Worm (Caenorhabditis elegans): ENCODE measurements around the gene W04G3.7.

The W04G3.7 gene

ce11 chrX:11035563-11035962 lies 49.5 kb downstream of the W04G3.7 start (continued):
- TF ChIP-seq hlh-17 (GFP tag; optimal IDR thresholded peaks at IDR 0.05; ENCODE audit: borderline replicate concordance) (no peak), nhr-71 (tag; optimal IDR thresholded peaks at IDR 0.05) (peak; percentile 72), C34B4.2 (tag; optimal IDR thresholded peaks at IDR 0.05) (no peak), blmp-1 (tag; optimal IDR thresholded peaks at IDR 0.05) (no peak), egl-27 (tag; optimal IDR thresholded peaks at IDR 0.05) (no peak), isw-1 (GFP tag; IDR thresholded peaks at IDR 0.05) (no peak), pag-3 (tag; optimal IDR thresholded peaks at IDR 0.05; ENCODE audit: borderline replicate concordance, insufficient read depth) (no peak), Y116A8C.19 (tag; optimal IDR thresholded peaks at IDR 0.05; ENCODE audit: borderline replicate concordance) (no peak), unc-86 (tag; optimal IDR thresholded peaks at IDR 0.05) (no peak), rnt-1 (tag; optimal IDR thresholded peaks at IDR 0.05) (peak; percentile 68), nhr-19 (GFP tag; conservative IDR thresholded peaks at IDR 0.05) (peak; percentile 46), ztf-4 (tag; optimal IDR thresholded peaks at IDR 0.05) (no peak), efl-3 (GFP tag; optimal IDR thresholded peaks at IDR 0.05) (no peak), nhr-20 (tag; optimal IDR thresholded peaks at IDR 0.05) (peak; percentile 16), sup-37 (GFP tag; optimal IDR thresholded peaks at IDR 0.05) (no peak), nhr-28 (tag; optimal IDR thresholded peaks at IDR 0.05) (no peak), C04F5.9 (tag; optimal IDR thresholded peaks at IDR 0.05) (no peak), hlh-4 (tag; optimal IDR thresholded peaks at IDR 0.05) (no peak), elt-2 (tag; optimal IDR thresholded peaks at IDR 0.05) (no peak), nhr-90 (tag; optimal IDR thresholded peaks at IDR 0.05; ENCODE audit: poor library complexity) (no peak), ceh-88 (GFP tag; IDR thresholded peaks at IDR 0.05) (no peak), nhr-11 (tag; optimal IDR thresholded peaks at IDR 0.05) (no peak), C16A3.4 (tag; optimal IDR thresholded peaks at IDR 0.05) (no peak), ztf-11 (tag; optimal IDR thresholded peaks at IDR 0.05) (no peak), aha-1 (tag; optimal IDR thresholded peaks at IDR 0.05) (no peak), mdl-1 (tag; optimal IDR thresholded peaks at IDR 0.05) (peak in 1 of 2 experiments; percentile 18), sox-4 (tag; optimal IDR thresholded peaks at IDR 0.05) (no peak)

- TF ChIP-seq swsn-7 (tag; optimal IDR thresholded peaks at IDR 0.05) (peak; percentile 40), lsy-2 (tag; optimal IDR thresholded peaks at IDR 0.05) (peak in 1 of 2 experiments; percentile 19), skn-1 (tag; optimal IDR thresholded peaks at IDR 0.05) (no peak), snpc-4 (tag; optimal IDR thresholded peaks at IDR 0.05) (no peak), nhr-47 (tag; optimal IDR thresholded peaks at IDR 0.05) (peak; percentile 40), alr-1 (tag; optimal IDR thresholded peaks at IDR 0.05; ENCODE audit: borderline replicate concordance) (no peak), fos-1 (tag; optimal IDR thresholded peaks at IDR 0.05) (no peak), nhr-71 (tag; optimal IDR thresholded peaks at IDR 0.05) (peak; percentile 35), hlh-4 (tag; optimal IDR thresholded peaks at IDR 0.05) (no peak), elt-2 (tag; optimal IDR thresholded peaks at IDR 0.05) (peak; percentile 17), nhr-20 (tag; optimal IDR thresholded peaks at IDR 0.05) (peak; percentile 4), fkh-8 (tag; optimal IDR thresholded peaks at IDR 0.05) (peak; percentile 27), snu-23 (GFP tag; optimal IDR thresholded peaks at IDR 0.05) (peak; percentile 44), dsc-1 (tag; optimal IDR thresholded peaks at IDR 0.05) (peak; percentile 6), nhr-28 (tag; optimal IDR thresholded peaks at IDR 0.05) (no peak), lin-35 (GFP tag; optimal IDR thresholded peaks at IDR 0.05) (peak in 1 of 2 experiments; percentile 7), ceh-90 (tag; optimal IDR thresholded peaks at IDR 0.05) (no peak), ceh-8 (GFP tag; optimal IDR thresholded peaks at IDR 0.05) (no peak), ztf-4 (tag; optimal IDR thresholded peaks at IDR 0.05) (no peak), ceh-82 (tag; optimal IDR thresholded peaks at IDR 0.05) (peak in 2 of 3 experiments; percentile 40 to 48), nhr-12 (tag; optimal IDR thresholded peaks at IDR 0.05) (no peak), tbx-2 (tag; optimal IDR thresholded peaks at IDR 0.05) (peak; percentile 40), unc-86 (tag; optimal IDR thresholded peaks at IDR 0.05) (peak; percentile 19), egl-27 (tag; optimal IDR thresholded peaks at IDR 0.05) (no peak), mep-1 (tag; optimal IDR thresholded peaks at IDR 0.05) (peak; percentile 12), unc-98 (GFP tag; IDR thresholded peaks at IDR 0.05) (no peak), rnt-1 (tag; optimal IDR thresholded peaks at IDR 0.05) (peak; percentile 18), lin-14 (GFP tag; optimal IDR thresholded peaks at IDR 0.05) (peak; percentile 83), ztf-11 (tag; optimal IDR thresholded peaks at IDR 0.05) (no peak), aly-2 (tag; optimal IDR thresholded peaks at IDR 0.05) (no peak), nhr-90 (tag; optimal IDR thresholded peaks at IDR 0.05; ENCODE audit: poor library complexity) (no peak), pax-3 (tag; optimal IDR thresholded peaks at IDR 0.05) (no peak), vab-15 (tag; optimal IDR thresholded peaks at IDR 0.05) (no peak)
Observed at ce11 chrX:11034430-11035117, 50.5 kb downstream of the W04G3.7 start.
